Fruit fly (Drosophila melanogaster) whole organism, embryonic: ENCODE data around the gene Ugt37D1.
A peak's percentile ranks its signal among the peaks of the same experiment; 100 is the strongest.

Experiments
- Atf6 ChIP-seq: fragments of 200-800 bp; sonication (Bioruptor generic); IDR thresholded peaks from 2 replicates; pipeline ENCODE4 v1.3.6; 2022; ENCODE audit warnings: missing biosample characterization, missing genetic modification characterization
- Awh ChIP-seq: fragments of 200-800 bp; sonication (Bioruptor generic); IDR thresholded peaks from 2 replicates; pipeline ENCODE4, ENCODE4 v1.3.6; 2022; ENCODE audit warnings: missing biosample characterization, missing genetic modification characterization
- CG10209 ChIP-seq: fragments of 200-800 bp; sonication (Bioruptor generic); optimal IDR thresholded peaks from 3 replicates; lab custom pipeline; 2017; ENCODE audit warnings: missing biosample characterization, mild to moderate bottlenecking, missing genetic modification characterization, missing genetic modification reagents
- CG13894 ChIP-seq: fragments of 200-800 bp; sonication (Bioruptor generic); optimal IDR thresholded peaks from 3 replicates; lab custom pipeline; 2018; ENCODE audit warnings: missing biosample characterization, mild to moderate bottlenecking, missing genetic modification characterization, moderate library complexity
- CG14441 ChIP-seq: fragments of 200-800 bp; sonication (Bioruptor generic); IDR thresholded peaks from 2 replicates; pipeline ENCODE4 v1.3.6; 2022; ENCODE audit warnings: missing biosample characterization, missing genetic modification characterization
- CG14667 ChIP-seq: fragments of 200-800 bp; sonication (Bioruptor generic); IDR thresholded peaks from 2 replicates; pipeline ENCODE4 v1.3.6; 2022; ENCODE audit warnings: missing biosample characterization, missing genetic modification characterization
- CG15696 ChIP-seq: fragments of 200-800 bp; sonication (Bioruptor generic); optimal IDR thresholded peaks from 2 replicates; lab custom pipeline; 2019; ENCODE audit warnings: missing biosample characterization, mild to moderate bottlenecking, missing genetic modification characterization, moderate library complexity
- CG30403 ChIP-seq: fragments of 200-800 bp; sonication (Bioruptor generic); optimal IDR thresholded peaks from 3 replicates; lab custom pipeline; 2016; ENCODE audit warnings: missing biosample characterization, missing genetic modification characterization
- CG32532 ChIP-seq: fragments of 200-800 bp; sonication (Bioruptor generic); IDR thresholded peaks from 2 replicates; pipeline ENCODE4 v1.3.6; 2022; ENCODE audit warnings: missing biosample characterization, missing genetic modification characterization
- CG32772 ChIP-seq: fragments of 200-800 bp; sonication (Bioruptor generic); IDR thresholded peaks from 2 replicates; pipeline ENCODE4 v1.3.6; 2022; ENCODE audit warnings: missing biosample characterization, missing genetic modification characterization
- CG3281 ChIP-seq: fragments of 200-800 bp; sonication (Bioruptor generic); optimal IDR thresholded peaks from 3 replicates; lab custom pipeline; 2017; ENCODE audit warnings: missing biosample characterization, mild to moderate bottlenecking, missing genetic modification characterization
- CG3847 ChIP-seq: fragments of 200-800 bp; sonication (Bioruptor generic); IDR thresholded peaks from 2 replicates; pipeline ENCODE4 v1.3.6; 2022; ENCODE audit warnings: missing biosample characterization, missing genetic modification characterization
- CG4730 ChIP-seq: fragments of 200-800 bp; sonication (Bioruptor generic); IDR thresholded peaks from 2 replicates; pipeline ENCODE4 v1.3.6; 2022; ENCODE audit warnings: missing biosample characterization, missing genetic modification characterization
- CG4820 ChIP-seq: fragments of 200-800 bp; sonication (Bioruptor generic); optimal IDR thresholded peaks from 3 replicates; lab custom pipeline; 2016; ENCODE audit warnings: missing biosample characterization, missing genetic modification characterization
- CG6791 ChIP-seq: fragments of 200-800 bp; sonication (Bioruptor generic); IDR thresholded peaks from 3 replicates; pipeline ENCODE4 v1.3.6; 2022; ENCODE audit warnings: missing biosample characterization, missing genetic modification characterization; ENCODE audit not compliant: partially characterized antibody
- CG9797 ChIP-seq: fragments of 200-800 bp; sonication (Bioruptor generic); optimal IDR thresholded peaks from 3 replicates; lab custom pipeline; 2018; ENCODE audit warnings: missing biosample characterization, mild to moderate bottlenecking, missing genetic modification characterization
- Elba2 ChIP-seq: fragments of 200-800 bp; sonication (Bioruptor generic); optimal IDR thresholded peaks from 3 replicates; lab custom pipeline; 2016; ENCODE audit warnings: missing biosample characterization, missing genetic modification characterization
- Hr51 ChIP-seq, 2 experiments: fragments of 200-800 bp; sonication (Bioruptor generic); optimal IDR thresholded peaks; 2 replicates in 1 of 2; 3 replicates in 1 of 2; lab custom pipeline; 2016 to 2018; ENCODE audit warnings: missing biosample characterization in 2 of 2, missing genetic modification characterization in 2 of 2, mild to moderate bottlenecking in 1 of 2, moderate library complexity in 1 of 2
- Lim3 ChIP-seq: fragments of 200-800 bp; sonication (Bioruptor generic); IDR thresholded peaks from 2 replicates; pipeline ENCODE4 v1.3.6; 2022; ENCODE audit warnings: missing biosample characterization, missing genetic modification characterization
- Meics ChIP-seq: fragments of 200-800 bp; sonication (Bioruptor generic); optimal IDR thresholded peaks from 2 replicates; lab custom pipeline; 2017; ENCODE audit warnings: missing biosample characterization, mild to moderate bottlenecking, missing genetic modification characterization
- Myb ChIP-seq: fragments of 200-800 bp; sonication (Bioruptor generic); optimal IDR thresholded peaks from 2 replicates; lab custom pipeline; 2016; ENCODE audit warnings: missing biosample characterization, missing genetic modification characterization
- NFAT ChIP-seq: fragments of 200-800 bp; sonication (Bioruptor generic); IDR thresholded peaks from 2 replicates; pipeline ENCODE4 v1.3.6; 2022; ENCODE audit warnings: missing biosample characterization, missing genetic modification characterization
- Pdp1 ChIP-seq, 2 experiments: fragments of 200-800 bp; sonication (Bioruptor generic); optimal IDR thresholded peaks; 3 replicates each; lab custom pipeline; 2016; ENCODE audit warnings: missing biosample characterization in 2 of 2, missing genetic modification characterization in 2 of 2, mild to moderate bottlenecking in 1 of 2, moderate library complexity in 1 of 2
- Sox102F ChIP-seq: fragments of 200-800 bp; sonication (Bioruptor generic); optimal IDR thresholded peaks from 2 replicates; lab custom pipeline; 2018; ENCODE audit warnings: missing biosample characterization, mild to moderate bottlenecking, missing genetic modification characterization, moderate library complexity
- Vsx1 ChIP-seq: fragments of 200-800 bp; sonication (Bioruptor generic); optimal IDR thresholded peaks from 2 replicates; lab custom pipeline; 2017; ENCODE audit warnings: missing biosample characterization, mild to moderate bottlenecking, missing genetic modification characterization, missing genetic modification reagents
- br ChIP-seq: fragments of >200 bp; optimal IDR thresholded peaks from 2 replicates; lab custom pipeline; 2017
- cg ChIP-seq: fragments of 200-800 bp; sonication (Bioruptor generic); optimal IDR thresholded peaks from 3 replicates; lab custom pipeline; 2019; ENCODE audit warnings: missing biosample characterization, mild to moderate bottlenecking, missing genetic modification characterization, moderate library complexity
- chn ChIP-seq: fragments of 200-800 bp; sonication (Bioruptor generic); optimal IDR thresholded peaks from 2 replicates; lab custom pipeline; 2016; ENCODE audit warnings: missing biosample characterization, missing genetic modification characterization
- ci ChIP-seq: fragments of 200-800 bp; sonication (Bioruptor generic); IDR thresholded peaks from 3 replicates; pipeline ENCODE4 v1.3.6; 2022; ENCODE audit warnings: missing biosample characterization, missing genetic modification characterization
- dmrt99B ChIP-seq: fragments of 200-800 bp; sonication (Bioruptor generic); optimal IDR thresholded peaks from 2 replicates; lab custom pipeline; 2018; ENCODE audit warnings: missing biosample characterization, mild to moderate bottlenecking, missing genetic modification characterization, moderate library complexity
- grau ChIP-seq: fragments of 200-800 bp; optimal IDR thresholded peaks from 3 replicates; lab custom pipeline; 2019; ENCODE audit warnings: missing biosample characterization, mild to moderate bottlenecking, missing genetic modification characterization, moderate library complexity
- grn ChIP-seq: fragments of 200-800 bp; sonication (Bioruptor generic); optimal IDR thresholded peaks from 3 replicates; lab custom pipeline; 2017; ENCODE audit warnings: missing biosample characterization, missing genetic modification characterization
- hb ChIP-seq: fragments of 200-800 bp; sonication (Bioruptor generic); IDR thresholded peaks from 3 replicates; pipeline ENCODE4 v1.3.6; 2022; ENCODE audit warnings: missing biosample characterization, missing genetic modification characterization; ENCODE audit not compliant: partially characterized antibody
- her ChIP-seq: fragments of 200-800 bp; sonication (Bioruptor generic); optimal IDR thresholded peaks from 2 replicates; lab custom pipeline; 2016; ENCODE audit warnings: missing biosample characterization, missing genetic modification characterization
- nerfin-1 ChIP-seq: fragments of 200-800 bp; sonication (Bioruptor generic); optimal IDR thresholded peaks from 3 replicates; lab custom pipeline; 2019; ENCODE audit warnings: missing biosample characterization, mild to moderate bottlenecking, missing genetic modification characterization, moderate library complexity
- p53 ChIP-seq: fragments of 200-800 bp; sonication (Bioruptor generic); optimal IDR thresholded peaks from 2 replicates; lab custom pipeline; 2016; ENCODE audit warnings: missing biosample characterization, missing genetic modification characterization
- pho ChIP-seq: fragments of 200-800 bp; sonication (Bioruptor generic); optimal IDR thresholded peaks from 2 replicates; lab custom pipeline; 2016; ENCODE audit warnings: missing biosample characterization, missing genetic modification characterization
- prd ChIP-seq, 3 experiments: fragments of >200 bp in 2 of 3; fragments of 200-800 bp in 1 of 3; sonication (Bioruptor generic) in 1 of 3; optimal IDR thresholded peaks in 2 of 3; IDR thresholded peaks in 1 of 3; 2 replicates in 2 of 3; 3 replicates in 1 of 3; pipeline versions ENCODE4 v1.3.6 to Lab custom; 2017 to 2022; ENCODE audit warnings: missing biosample characterization in 1 of 3, missing genetic modification characterization in 1 of 3
- repo ChIP-seq: fragments of 200-800 bp; sonication (Bioruptor generic); optimal IDR thresholded peaks from 2 replicates; lab custom pipeline; 2016; ENCODE audit warnings: missing biosample characterization, missing genetic modification characterization
- salm ChIP-seq: fragments of 200-800 bp; sonication (Bioruptor generic); optimal IDR thresholded peaks from 2 replicates; lab custom pipeline; 2018; ENCODE audit warnings: missing biosample characterization, mild to moderate bottlenecking, missing genetic modification characterization
- seq ChIP-seq: fragments of 200-800 bp; sonication (Bioruptor generic); IDR thresholded peaks from 2 replicates; pipeline ENCODE4 v1.3.6; 2022; ENCODE audit warnings: missing biosample characterization, missing genetic modification characterization
- shn ChIP-seq: fragments of 200-800 bp; sonication (Bioruptor generic); optimal IDR thresholded peaks from 3 replicates; lab custom pipeline; 2016; ENCODE audit warnings: missing biosample characterization, missing genetic modification characterization
- sisA ChIP-seq: fragments of 200-800 bp; sonication (Bioruptor generic); IDR thresholded peaks from 2 replicates; pipeline ENCODE4 v1.3.6; 2022; ENCODE audit warnings: missing biosample characterization, missing genetic modification characterization
- slbo ChIP-seq: fragments of 200-800 bp; sonication (Bioruptor generic); IDR thresholded peaks from 2 replicates; pipeline ENCODE4 v1.3.6; 2022; ENCODE audit warnings: missing biosample characterization, missing genetic modification characterization
- slp2 ChIP-seq: fragments of 200-800 bp; sonication (Bioruptor generic); optimal IDR thresholded peaks from 2 replicates; lab custom pipeline; 2016; ENCODE audit warnings: missing biosample characterization, missing genetic modification characterization
- twi ChIP-seq: fragments of 200-800 bp; optimal IDR thresholded peaks from 2 replicates; lab custom pipeline; 2019; ENCODE audit warnings: missing biosample characterization, mild to moderate bottlenecking, missing genetic modification characterization, moderate library complexity
- vvl ChIP-seq: fragments of 200-800 bp; sonication (Bioruptor generic); IDR thresholded peaks from 2 replicates; pipeline ENCODE4 v1.3.6; 2022; ENCODE audit warnings: missing biosample characterization, missing genetic modification characterization
- wor ChIP-seq: fragments of 200-800 bp; sonication (Bioruptor generic); IDR thresholded peaks from 2 replicates; pipeline ENCODE4 v1.3.6; 2022; ENCODE audit warnings: missing biosample characterization, missing genetic modification characterization
- zen ChIP-seq: fragments of 200-800 bp; sonication (Bioruptor generic); optimal IDR thresholded peaks from 3 replicates; lab custom pipeline; 2018; ENCODE audit warnings: missing biosample characterization, mild to moderate bottlenecking, missing genetic modification characterization, moderate library complexity

Gene Ugt37D1

dm6 chr2L:16817421-16818101, 18.7 kb downstream of the Ugt37D1 start (continued):
- TF ChIP-seq br (no peak), Meics (GFP tag; lab: Kevin White, UChicago) (no peak), CG3847 (no peak), Sox102F (GFP tag; lab: Kevin White, UChicago) (peak; percentile 32), hb (GFP tag; lab: Robert Waterston, UW) (no peak), Elba2 (GFP tag; lab: Kevin White, UChicago) (no peak), chn (GFP tag; lab: Kevin White, UChicago) (no peak), slbo (peak; percentile 23; the same call in 1 of the 2 replicates), Vsx1 (GFP tag; lab: Kevin White, UChicago) (no peak), CG9797 (no peak), CG6791 (GFP tag; lab: Robert Waterston, UW) (0 out of 3 replicates have a peak, but pooled peaks have one; percentile 23), twi (tag; lab: Kevin White, UChicago) (no peak), her (peak; percentile 13), CG30403 (GFP tag; lab: Kevin White, UChicago) (peak; percentile 8), grn (peak; percentile 48), pho (GFP tag; lab: Kevin White, UChicago) (peak; percentile 29), CG10209 (peak; percentile 10), nerfin-1 (no peak), slp2 (GFP tag; lab: Kevin White, UChicago) (no peak), CG13894 (tag; lab: Kevin White, UChicago) (no peak), Myb (GFP tag; lab: Kevin White, UChicago) (peak; percentile 2), Lim3 (GFP tag; lab: Robert Waterston, UW) (no peak), prd (optimal IDR thresholded peaks at IDR 0.05; lab: Kevin White, UChicago) (no peak), prd (GFP tag; IDR thresholded peaks at IDR 0.05; lab: Robert Waterston, UW) (0 out of 3 replicates have a peak, but pooled peaks have one; percentile 9), repo (no peak), Hr51 (GFP tag; optimal IDR thresholded peaks at IDR 0.05; lab: Kevin White, UChicago) (peak in 1 of 2 experiments; percentile 37), Awh (GFP tag; lab: Robert Waterston, UW) (no peak), CG3281 (GFP tag; lab: Kevin White, UChicago) (peak; percentile 27), grau (tag; lab: Kevin White, UChicago) (peak; percentile 89), Atf6 (peak; percentile 42; the same call in 1 of the 2 replicates), CG4730 (no peak), p53 (GFP tag; lab: Kevin White, UChicago) (no peak), zen (tag; lab: Kevin White, UChicago) (peak; percentile 15), cg (no peak), CG4820 (GFP tag; lab: Kevin White, UChicago) (peak; percentile 5), seq (GFP tag; lab: Robert Waterston, UW) (0 out of 2 replicates have a peak, but pooled peaks have one; percentile 30), dmrt99B (peak; percentile 6), vvl (GFP tag; lab: Robert Waterston, UW) (peak; percentile 32; the same call in 1 of the 2 replicates), Pdp1 (GFP tag; optimal IDR thresholded peaks at IDR 0.05; lab: Kevin White, UChicago) (peak; percentile 49 to 97), CG15696 (tag; lab: Kevin White, UChicago) (no peak), CG32532 (GFP tag; lab: Robert Waterston, UW) (peak; percentile 22; the same call in 1 of the 2 replicates), NFAT (GFP tag; lab: Robert Waterston, UW) (peak; percentile 32; the same call in 1 of the 2 replicates), wor (no peak), CG32772 (GFP tag; lab: Robert Waterston, UW) (no peak; the same call in 1 of the 2 replicates), CG14441 (GFP tag; lab: Robert Waterston, UW) (peak; percentile 43; the same call in 1 of the 2 replicates), shn (GFP tag; lab: Kevin White, UChicago) (peak; percentile 38), sisA (peak; percentile 6; the same call in 1 of the 2 replicates), CG14667 (GFP tag; lab: Robert Waterston, UW) (no peak), salm (tag; lab: Kevin White, UChicago) (no peak), ci (peak; percentile 33; the same call in 1 of the 3 replicates)
